Worm (Caenorhabditis elegans) whole organism, L2 larva: ENCODE data around the gene smcl-1.
A peak's percentile ranks its signal among the peaks of the same experiment; 100 is the strongest.

Experiments
- Y55F3AM.14 ChIP-seq: fragments of 200-800 bp; sonication (Bioruptor generic); optimal IDR thresholded peaks from 2 replicates; lab custom pipeline; 2018; ENCODE audit warnings: mild to moderate bottlenecking, missing genetic modification characterization, missing compliant biosample characterization
- blmp-1 ChIP-seq: sonication (generic microtip); optimal IDR thresholded peaks from 2 replicates; lab custom pipeline; 2017; ENCODE audit warnings: missing genetic modification characterization, mild to moderate bottlenecking, missing compliant biosample characterization, antibody characterized with exemption, moderate library complexity; ENCODE audit not compliant: insufficient read depth
- egl-27 ChIP-seq: sonication (generic microtip); optimal IDR thresholded peaks from 3 replicates; lab custom pipeline; 2017; ENCODE audit warnings: missing biosample characterization, missing genetic modification reagents, missing genetic modification characterization
- elt-3 ChIP-seq: sonication (generic microtip); optimal IDR thresholded peaks from 2 replicates; lab custom pipeline; 2017; ENCODE audit warnings: missing biosample characterization, missing genetic modification characterization
- fos-1 ChIP-seq: fragments of 150-350 bp; optimal IDR thresholded peaks from 2 replicates; lab custom pipeline; 2014; ENCODE audit warnings: missing biosample characterization, missing genetic modification characterization
- nhr-23 ChIP-seq: fragments of 150-350 bp; optimal IDR thresholded peaks from 2 replicates; lab custom pipeline; 2014; ENCODE audit warnings: missing biosample characterization, missing genetic modification reagents, missing genetic modification characterization
- nhr-77 ChIP-seq: fragments of 150-350 bp; optimal IDR thresholded peaks from 2 replicates; lab custom pipeline; 2014; ENCODE audit warnings: missing biosample characterization, missing genetic modification characterization
- sem-4 ChIP-seq: fragments of 150-350 bp; optimal IDR thresholded peaks from 2 replicates; lab custom pipeline; 2014; ENCODE audit warnings: missing biosample characterization, missing genetic modification reagents, missing genetic modification characterization
- zag-1 ChIP-seq: fragments of 150-350 bp; optimal IDR thresholded peaks from 2 replicates; lab custom pipeline; 2014; ENCODE audit warnings: missing biosample characterization, missing genetic modification characterization
- ztf-4 ChIP-seq: fragments of 150-350 bp; optimal IDR thresholded peaks from 2 replicates; lab custom pipeline; 2014; ENCODE audit warnings: missing biosample characterization, missing genetic modification characterization

DNA sequence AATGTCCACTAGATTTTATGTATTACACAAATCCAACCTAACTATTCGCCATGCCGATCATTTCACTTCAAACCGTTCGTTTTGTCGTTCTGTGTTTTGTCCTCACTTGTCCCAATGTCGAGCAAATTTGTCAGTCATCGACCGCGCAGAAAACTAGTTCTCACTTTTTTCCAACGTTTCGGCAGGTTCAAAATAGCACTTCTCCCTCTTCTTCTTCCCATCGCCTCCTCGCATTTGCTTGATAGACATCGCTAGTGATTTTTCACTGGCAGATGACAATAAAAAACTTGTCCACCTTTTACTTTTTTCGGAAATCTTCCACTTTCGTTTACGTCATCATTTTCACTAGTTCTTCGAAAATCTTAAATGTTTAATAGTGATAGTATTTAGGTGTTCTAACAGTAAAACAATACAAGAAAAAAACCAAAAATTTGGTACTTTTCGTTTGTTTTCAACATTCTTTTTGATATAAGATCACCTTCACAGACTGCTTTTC, 27.7 kb upstream of the smcl-1 start:
- TF ChIP-seq nhr-77 (no peak), zag-1 (tag; lab: Kevin White, UChicago) (no peak), blmp-1 (tag; lab: Kevin White, UChicago) (peak; percentile 95), egl-27 (no peak), nhr-23 (tag; lab: Kevin White, UChicago) (no peak), fos-1 (no peak), Y55F3AM.14 (no peak), ztf-4 (tag; lab: Kevin White, UChicago) (no peak), elt-3 (tag; lab: Kevin White, UChicago) (no peak), sem-4 (tag; lab: Kevin White, UChicago) (peak; percentile 40)
